Worm (Caenorhabditis elegans): Measurements from ENCODE around the gene C30G12.2.

ce11 chrII:7242754-7243153 is 47.5 kb upstream of the C30G12.2 start:
- TF ChIP-seq daf-19 (GFP tag; conservative IDR thresholded peaks at IDR 0.05) (no peak), R02D3.7 (tag; optimal IDR thresholded peaks at IDR 0.05) (no peak), nhr-28 (tag; optimal IDR thresholded peaks at IDR 0.05) (no peak), egl-27 (tag; optimal IDR thresholded peaks at IDR 0.05) (no peak), pqm-1 (tag; optimal IDR thresholded peaks at IDR 0.05) (no peak), unc-62 (GFP tag; optimal IDR thresholded peaks at IDR 0.05 in 1 of 2) (no peak), unc-62 (tag; optimal IDR thresholded peaks at IDR 0.05) (no peak), snpc-4 (tag; optimal IDR thresholded peaks at IDR 0.05) (no peak), ztf-7 (tag; optimal IDR thresholded peaks at IDR 0.05) (no peak), zag-1 (tag; optimal IDR thresholded peaks at IDR 0.05) (no peak), hlh-30 (tag; optimal IDR thresholded peaks at IDR 0.05; ENCODE audit: insufficient read depth) (no peak), dmd-6 (GFP tag; IDR thresholded peaks at IDR 0.05) (no peak), lin-1 (GFP tag; IDR thresholded peaks at IDR 0.05) (no peak), nhr-11 (tag; optimal IDR thresholded peaks at IDR 0.05) (no peak), T20F7.1 (GFP tag; optimal IDR thresholded peaks at IDR 0.05) (no peak)
